Fruit fly (Drosophila melanogaster): Measurements from ENCODE around the gene Tbh.

Gene Tbh

dm6 chrX:7986551-7986950, 8.9 kb upstream of the Tbh start (continued):
- peak; percentile 61 for TF ChIP-seq phol (tag; optimal IDR thresholded peaks at IDR 0.05)
- TF ChIP-seq gem (tag; optimal IDR thresholded peaks at IDR 0.05) = no peak

DNA sequence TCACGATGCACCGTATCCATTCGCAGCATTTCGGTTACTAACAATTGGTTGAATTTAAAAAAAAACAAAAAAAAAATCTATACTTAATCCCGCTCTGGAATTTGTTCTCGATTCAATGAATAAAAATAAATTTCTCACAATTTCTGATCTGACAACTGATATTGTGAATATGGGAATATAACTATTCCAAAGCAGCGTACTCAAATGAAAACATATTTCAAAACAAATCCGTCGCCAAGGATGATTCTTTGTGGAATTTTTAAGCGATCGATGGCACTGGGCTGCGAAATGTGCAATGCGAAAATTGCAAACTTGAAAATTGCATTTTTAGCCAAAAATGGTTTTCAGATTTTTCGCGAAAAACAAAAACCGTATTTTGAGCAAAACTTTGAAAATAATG, 25.7 kb downstream of the Tbh start, which contains the start of gene CG15333:
TSS of gene CG15333 (minus strand) at position 101 of the 400 bp plus-strand sequence.
- TF ChIP-seq chm (GFP tag; IDR thresholded peaks at IDR 0.05) (no peak), Sox102F (GFP tag; optimal IDR thresholded peaks at IDR 0.05) (no peak), Mes4 (GFP tag; optimal IDR thresholded peaks at IDR 0.05) (no peak), Sry-β (GFP tag; optimal IDR thresholded peaks at IDR 0.05) (no peak), Nf-YB (GFP tag; optimal IDR thresholded peaks at IDR 0.05) (no peak), CG7271 (tag; optimal IDR thresholded peaks at IDR 0.05) (no peak), CG14860 (GFP tag; IDR thresholded peaks at IDR 0.05; ENCODE audit: partially characterized antibody) (no peak), tio (GFP tag; optimal IDR thresholded peaks at IDR 0.05) (no peak), corto (GFP tag; optimal IDR thresholded peaks at IDR 0.05) (no peak), CG6272 (GFP tag; IDR thresholded peaks at IDR 0.05) (no peak), CG16813 (GFP tag; IDR thresholded peaks at IDR 0.05; ENCODE audit: partially characterized antibody) (no peak), Gug (GFP tag; IDR thresholded peaks at IDR 0.05) (no peak), sisA (GFP tag; IDR thresholded peaks at IDR 0.05) (no peak), gsb (GFP tag; IDR thresholded peaks at IDR 0.05) (no peak), fu2 (GFP tag; optimal IDR thresholded peaks at IDR 0.05) (no peak), da (GFP tag; optimal IDR thresholded peaks at IDR 0.05) (no peak), Atf-2 (GFP tag; optimal IDR thresholded peaks at IDR 0.05) (no peak)

DNA sequence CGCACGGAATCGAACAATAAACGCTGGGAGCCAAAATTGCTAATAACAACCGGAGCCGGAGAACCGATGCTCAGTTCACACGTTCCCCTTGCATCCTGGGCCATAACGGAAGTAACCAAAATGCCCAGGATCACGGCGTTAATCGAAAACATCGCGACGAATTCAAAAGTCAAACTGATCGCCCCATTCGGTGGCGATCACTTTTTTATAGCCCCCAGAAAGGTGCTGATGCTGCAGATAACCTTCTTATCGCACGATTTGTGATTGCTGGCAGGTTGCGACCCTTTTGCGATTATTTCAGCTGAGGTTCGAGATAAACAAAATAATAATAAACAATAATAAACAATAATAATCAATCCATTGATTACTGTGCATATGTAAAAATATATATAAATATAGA, 41.8 kb downstream of the Tbh start, which contains the start of gene CG2233:
TSS of gene CG2233 (minus strand) at position 184 of the 400 bp plus-strand sequence.
- 0 out of 3 replicates have a peak, but pooled peaks have one; percentile 14 for TF ChIP-seq CG2889 (GFP tag; IDR thresholded peaks at IDR 0.05)
- peak; percentile 42 for TF ChIP-seq CG34376 (GFP tag; optimal IDR thresholded peaks at IDR 0.05)
- 0 out of 3 replicates have a peak, but pooled peaks have one; percentile 15 for TF ChIP-seq zfh1 (GFP tag; IDR thresholded peaks at IDR 0.05)
- TF ChIP-seq CG11085 (GFP tag; IDR thresholded peaks at IDR 0.05) = no peak
- TF ChIP-seq sug (tag; optimal IDR thresholded peaks at IDR 0.05) = peak; percentile 10
- TF ChIP-seq lola (GFP tag; optimal IDR thresholded peaks at IDR 0.05) = no peak
- 0 out of 3 replicates have a peak, but pooled peaks have one; percentile 36 for TF ChIP-seq CG6791 (GFP tag; IDR thresholded peaks at IDR 0.05; ENCODE audit: partially characterized antibody)
- TF ChIP-seq ham (GFP tag; IDR thresholded peaks at IDR 0.05) = no peak
- no peak for TF ChIP-seq oc (tag; optimal IDR thresholded peaks at IDR 0.05)

DNA sequence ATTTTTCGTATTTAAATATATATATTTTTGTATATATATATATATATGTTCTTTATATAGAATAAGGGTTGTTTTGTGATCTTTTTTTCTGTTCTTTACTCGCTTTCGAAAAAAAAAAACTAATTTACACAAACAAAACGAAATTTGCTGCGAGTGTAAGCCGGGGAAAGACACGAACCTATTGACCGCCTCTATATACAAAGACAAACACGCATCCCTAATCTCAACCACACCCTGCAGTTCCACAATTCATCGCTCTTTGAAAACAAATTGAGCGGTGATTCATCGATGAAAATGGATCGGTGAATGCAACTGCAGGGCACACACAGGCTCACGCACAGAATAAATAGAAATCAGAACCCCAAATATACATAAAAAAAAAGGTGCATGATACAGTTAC, 43.4 kb downstream of the Tbh start:
- TF ChIP-seq da (GFP tag; optimal IDR thresholded peaks at IDR 0.05) = no peak
- TF ChIP-seq Kr (GFP tag; optimal IDR thresholded peaks at IDR 0.05) = peak; percentile 38
- TF ChIP-seq gcm (GFP tag; optimal IDR thresholded peaks at IDR 0.05) = peak; percentile 71
- peak; percentile 82; the same call in 2 of the 3 replicates for TF ChIP-seq CG2199 (GFP tag; IDR thresholded peaks at IDR 0.05)
- TF ChIP-seq sqz (GFP tag; optimal IDR thresholded peaks at IDR 0.05) = peak; percentile 17
- TF ChIP-seq CG33557 (GFP tag; optimal IDR thresholded peaks at IDR 0.05) = peak; percentile 27
- peak; percentile 37; the same call in 1 of the 2 replicates for TF ChIP-seq CG17328 (GFP tag; IDR thresholded peaks at IDR 0.05)
- no peak for TF ChIP-seq pan (optimal IDR thresholded peaks at IDR 0.05)
- TF ChIP-seq pan (GFP tag; optimal IDR thresholded peaks at IDR 0.05 in 1 of 2, IDR thresholded peaks at IDR 0.05 in 1 of 2) = no peak
- TF ChIP-seq zf30C (GFP tag; optimal IDR thresholded peaks at IDR 0.05) = peak; percentile 44
- peak; percentile 33 for TF ChIP-seq ac (GFP tag; optimal IDR thresholded peaks at IDR 0.05)

Measured in whole organism, embryonic.